Worm (Caenorhabditis elegans) whole organism, young adult: Measurements from ENCODE around the gene M02H5.8.

Experiments
- T07F8.4 ChIP-seq: sonication (generic microtip); optimal IDR thresholded peaks from 2 replicates; lab custom pipeline; 2016; ENCODE audit warnings: mild to moderate bottlenecking, missing genetic modification characterization, moderate library complexity, missing compliant biosample characterization
- cebp-1 ChIP-seq, 2 experiments: fragments of 200-800 bp in 1 of 2; sonication (Bioruptor generic) in 1 of 2; sonication (generic microtip) in 1 of 2; IDR thresholded peaks in 1 of 2; optimal IDR thresholded peaks in 1 of 2; 2 replicates each; pipeline versions ENCODE4 v1.3.6 to Lab custom; 2017 to 2022; ENCODE audit warnings: missing compliant biosample characterization in 2 of 2, missing genetic modification characterization in 2 of 2, mild to moderate bottlenecking in 1 of 2, missing genetic modification reagents in 1 of 2, moderate library complexity in 1 of 2
- nhr-27 ChIP-seq: fragments of 200-800 bp; sonication (Bioruptor generic); optimal IDR thresholded peaks from 2 replicates; lab custom pipeline; 2018; ENCODE audit warnings: mild to moderate bottlenecking, missing genetic modification characterization, moderate library complexity, missing compliant biosample characterization
- snpc-4 ChIP-seq, 5 experiments: fragments of 150-350 bp in 1 of 5; sonication (generic microtip) in 4 of 5; optimal IDR thresholded peaks; 2 replicates each; lab custom pipeline; 2014 to 2018; ENCODE audit warnings: missing genetic modification characterization in 5 of 5, missing biosample characterization in 3 of 5, antibody characterized with exemption in 2 of 5, mild to moderate bottlenecking in 2 of 5, missing compliant biosample characterization in 2 of 5, missing genotype in 2 of 5, moderate library complexity in 2 of 5, missing genetic modification reagents in 1 of 5
- unc-130 ChIP-seq: sonication (generic microtip); optimal IDR thresholded peaks from 2 replicates; lab custom pipeline; 2016; ENCODE audit warnings: missing genetic modification reagents, missing genetic modification characterization, missing compliant biosample characterization

DNA sequence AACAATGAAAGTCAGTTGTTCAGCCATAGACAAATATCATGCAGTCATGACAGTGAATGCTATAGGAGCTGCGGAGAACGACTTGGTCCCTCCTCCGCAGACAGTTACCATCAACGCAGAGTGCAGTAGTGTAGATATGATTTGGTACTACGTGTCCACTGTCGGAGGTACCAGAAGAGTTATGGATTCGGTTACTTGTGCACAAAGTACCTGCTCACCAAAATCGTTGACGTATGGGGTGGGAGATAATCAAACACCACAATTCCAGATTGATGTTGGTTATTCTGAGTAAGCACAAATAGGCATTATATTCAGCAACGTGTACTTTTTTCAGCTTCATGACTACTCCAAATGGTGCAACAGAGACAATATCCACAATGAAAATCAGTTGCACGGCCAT, 16.8 kb upstream of the M02H5.8 start:
- TF ChIP-seq unc-130 (no peak), T07F8.4 (tag; lab: Kevin White, UChicago) (no peak), cebp-1 (GFP tag; IDR thresholded peaks at IDR 0.05; lab: Robert Waterston, UW) (no peak), cebp-1 (tag; optimal IDR thresholded peaks at IDR 0.05; lab: Kevin White, UChicago) (no peak), snpc-4 (GFP tag; optimal IDR thresholded peaks at IDR 0.05; lab: Kevin White, UChicago) (no peak), snpc-4 (tag; optimal IDR thresholded peaks at IDR 0.05; lab: Kevin White, UChicago) (no peak), nhr-27 (no peak)
